Fruit fly (Drosophila melanogaster): ENCODE data around the gene CG5217.

CG5217 gene

dm6 chr3R:19274028-19274427 lies 26.1 kb upstream of the CG5217 start (continued):
- no peak for TF ChIP-seq CG4360 (GFP tag; IDR thresholded peaks at IDR 0.05)
- peak; percentile 67 for TF ChIP-seq Drgx (GFP tag; IDR thresholded peaks at IDR 0.05)
- TF ChIP-seq ttk (GFP tag; IDR thresholded peaks at IDR 0.05): no peak
- no peak for TF ChIP-seq CG13296 (GFP tag; optimal IDR thresholded peaks at IDR 0.05)
- TF ChIP-seq chm (GFP tag; IDR thresholded peaks at IDR 0.05): no peak
- no peak for TF ChIP-seq hb (GFP tag; IDR thresholded peaks at IDR 0.05; ENCODE audit: partially characterized antibody)
- no peak for TF ChIP-seq CG11456 (GFP tag; IDR thresholded peaks at IDR 0.05)
- peak; percentile 57 for TF ChIP-seq gem (tag; optimal IDR thresholded peaks at IDR 0.05)
- TF ChIP-seq CG17328 (GFP tag; IDR thresholded peaks at IDR 0.05): peak; percentile 36; the same call in 1 of the 2 replicates
- peak; percentile 40 for TF ChIP-seq Ssrp (tag; optimal IDR thresholded peaks at IDR 0.05)
- no peak for TF ChIP-seq bowl (GFP tag; IDR thresholded peaks at IDR 0.05)
- peak; percentile 36 for TF ChIP-seq CG1529 (GFP tag; optimal IDR thresholded peaks at IDR 0.05)
- no peak for TF ChIP-seq Hr78 (GFP tag; optimal IDR thresholded peaks at IDR 0.05)
- no peak for TF ChIP-seq CG11695 (GFP tag; IDR thresholded peaks at IDR 0.05)
- peak; percentile 61 for TF ChIP-seq phol (tag; optimal IDR thresholded peaks at IDR 0.05)
- no peak for TF ChIP-seq Camta (GFP tag; optimal IDR thresholded peaks at IDR 0.05)
- TF ChIP-seq grau (tag; optimal IDR thresholded peaks at IDR 0.05): peak; percentile 34
- TF ChIP-seq CG9727 (GFP tag; optimal IDR thresholded peaks at IDR 0.05): peak; percentile 50
- peak; percentile 32 for TF ChIP-seq Spps (tag; optimal IDR thresholded peaks at IDR 0.05)
- no peak for TF ChIP-seq dpn (GFP tag; optimal IDR thresholded peaks at IDR 0.05)
- TF ChIP-seq sens-2 (GFP tag; IDR thresholded peaks at IDR 0.05): no peak
- TF ChIP-seq CoRest (tag; optimal IDR thresholded peaks at IDR 0.05): peak; percentile 46
- TF ChIP-seq CG3726 (GFP tag; IDR thresholded peaks at IDR 0.05): 0 out of 3 replicates have a peak, but pooled peaks have one; percentile 33
- TF ChIP-seq CG11398 (GFP tag; optimal IDR thresholded peaks at IDR 0.05): no peak
- peak; percentile 32 for TF ChIP-seq gsb-n (tag; optimal IDR thresholded peaks at IDR 0.05)
- peak; percentile 65 for TF ChIP-seq nmo (GFP tag; optimal IDR thresholded peaks at IDR 0.05)
- TF ChIP-seq E2f1 (GFP tag; IDR thresholded peaks at IDR 0.05): 0 out of 2 replicates have a peak, but pooled peaks have one; percentile 10

dm6 chr3R:19271125-19271524 lies 23.2 kb upstream of the CG5217 start:
- TF ChIP-seq CG6813 (GFP tag; optimal IDR thresholded peaks at IDR 0.05) (no peak), CTCF (GFP tag; optimal IDR thresholded peaks at IDR 0.05) (peak; percentile 75), cg (GFP tag; optimal IDR thresholded peaks at IDR 0.05) (no peak), CG4730 (GFP tag; IDR thresholded peaks at IDR 0.05) (no peak), CG1233 (GFP tag; optimal IDR thresholded peaks at IDR 0.05) (no peak), pfk (GFP tag; optimal IDR thresholded peaks at IDR 0.05) (no peak), sob (GFP tag; IDR thresholded peaks at IDR 0.05) (no peak), CG33213 (GFP tag; optimal IDR thresholded peaks at IDR 0.05) (no peak), CG4404 (GFP tag; IDR thresholded peaks at IDR 0.05) (no peak), Ets65A (GFP tag) (peak; percentile 70), stc (GFP tag; IDR thresholded peaks at IDR 0.05) (no peak), CG12299 (tag; optimal IDR thresholded peaks at IDR 0.05) (no peak), hb (GFP tag; IDR thresholded peaks at IDR 0.05; ENCODE audit: partially characterized antibody) (no peak)

DNA sequence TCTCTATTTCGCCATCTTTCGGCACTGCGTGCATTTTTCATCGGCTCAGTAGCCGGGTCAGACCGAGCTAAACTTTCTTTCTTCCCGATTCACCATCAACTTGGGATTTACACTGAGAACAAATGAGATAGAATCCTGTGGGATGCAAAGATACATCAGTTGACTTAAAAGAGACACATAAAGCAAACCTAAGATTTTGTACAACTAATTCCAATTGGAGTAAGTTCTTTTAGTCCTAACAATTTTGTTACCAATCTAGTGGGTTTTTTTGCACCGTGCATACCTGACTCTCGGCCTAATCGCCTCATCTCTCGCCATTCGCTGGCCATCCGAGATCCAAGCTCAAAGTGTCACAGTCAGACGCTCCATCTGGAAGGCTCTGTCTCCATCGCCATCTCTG lies 16.9 kb upstream of the CG5217 start:
- TF ChIP-seq dimm (GFP tag; IDR thresholded peaks at IDR 0.05): no peak
- TF ChIP-seq Drgx (GFP tag; IDR thresholded peaks at IDR 0.05): peak; percentile 42
- TF ChIP-seq Stat92E (GFP tag; optimal IDR thresholded peaks at IDR 0.05): no peak

Data from whole organism, embryonic.